Fruit fly (Drosophila melanogaster) S2 (cell line): ENCODE measurements around the gene eIF3d1.

Experiments
- CG8478 ChIP-seq: fragments of >200 bp; optimal IDR thresholded peaks from 2 replicates; lab custom pipeline; 2018
- CTCF ChIP-seq, 2 experiments: fragments of >200 bp; optimal IDR thresholded peaks; 2 replicates each; lab custom pipeline; 2018

The eIF3d1 gene

dm6 chr3R:23698835-23699234, 19.0 kb downstream of the eIF3d1 start, which contains the start of gene prt:
Gene prt (minus strand): TSS chr3R:23699027.
- TF ChIP-seq CTCF (optimal IDR thresholded peaks at IDR 0.05; lab: Kevin White, UChicago) (no peak), CG8478 (lab: Kevin White, UChicago) (no peak)

DNA sequence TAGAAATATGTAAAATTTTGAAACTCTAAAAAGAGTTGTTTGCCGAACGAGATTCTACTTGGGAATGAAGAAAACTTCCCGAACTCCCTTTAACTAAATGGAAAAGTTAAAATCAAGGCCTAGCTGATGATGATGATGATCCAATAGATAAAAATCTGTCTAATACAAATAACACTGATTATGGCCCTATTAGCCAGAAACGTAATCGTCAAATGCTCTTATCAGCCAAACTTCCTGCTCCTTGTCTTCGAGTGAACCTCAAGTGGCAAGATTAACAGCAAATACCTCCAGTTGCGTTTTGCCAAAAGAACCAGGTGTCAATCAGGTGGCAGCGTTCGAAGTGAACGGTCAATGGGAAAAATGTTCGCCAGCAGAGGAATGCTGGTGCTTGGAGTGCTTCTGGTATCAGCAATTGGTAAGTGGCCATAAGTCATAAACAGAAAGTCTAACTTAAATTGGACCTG, 20.5 kb downstream of the eIF3d1 start, which contains the start of the genes CG31468 and Gba1a:
CG31468 (minus strand) TSS at position 51 of the 464 bp plus-strand sequence.
Gba1a (plus strand) TSS at position 318 of the 464 bp plus-strand sequence.
- no peak for TF ChIP-seq CTCF (optimal IDR thresholded peaks at IDR 0.05; lab: Kevin White, UChicago)

- TF ChIP-seq CG8478 (lab: Kevin White, UChicago) (no peak), CTCF (optimal IDR thresholded peaks at IDR 0.05; lab: Kevin White, UChicago) (no peak)
Measured at dm6 chr3R:23702461-23702860, 22.6 kb downstream of the eIF3d1 start, which contains the start of gene Qsox4. Gene Qsox4 (plus strand): TSS chr3R:23702761.

- no peak for TF ChIP-seq CTCF (optimal IDR thresholded peaks at IDR 0.05; lab: Kevin White, UChicago)
- no peak for TF ChIP-seq CG8478 (lab: Kevin White, UChicago)
Measured at dm6 chr3R:23704383-23705033, 24.7 kb downstream of the eIF3d1 start, which contains the start of gene Gba1b. Gene Gba1b (plus strand): TSS chr3R:23704804.

dm6 chr3R:23709508-23710208, 29.8 kb downstream of the eIF3d1 start, which contains the start of gene CG10301:
Gene CG10301 (plus strand): TSS chr3R:23710158.
- TF ChIP-seq CG8478 (lab: Kevin White, UChicago): no peak
- no peak for TF ChIP-seq CTCF (optimal IDR thresholded peaks at IDR 0.05; lab: Kevin White, UChicago)

DNA sequence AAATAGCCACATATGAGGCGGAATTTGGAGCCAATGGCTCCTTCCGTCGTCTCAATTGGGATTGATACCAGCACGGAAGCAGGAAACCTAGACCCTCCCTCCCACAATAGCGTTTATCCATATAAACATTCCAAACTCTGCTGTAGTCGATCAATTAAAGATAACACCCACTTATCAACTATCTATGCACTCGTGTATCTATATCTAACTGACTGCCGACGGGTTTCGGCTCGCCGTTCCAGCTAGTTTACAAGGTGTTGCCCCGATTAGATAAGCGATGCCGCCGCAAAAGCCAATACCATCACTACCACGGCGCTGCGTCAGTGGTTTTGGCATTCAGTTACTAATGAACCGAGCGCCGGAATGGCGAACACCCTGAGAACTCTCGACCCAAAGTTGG, 31.4 kb downstream of the eIF3d1 start, which contains the start of gene CG10300:
CG10300 (plus strand) TSS at position 333 of the 400 bp plus-strand sequence.
- TF ChIP-seq CG8478 (lab: Kevin White, UChicago): no peak
- no peak for TF ChIP-seq CTCF (optimal IDR thresholded peaks at IDR 0.05; lab: Kevin White, UChicago)

DNA sequence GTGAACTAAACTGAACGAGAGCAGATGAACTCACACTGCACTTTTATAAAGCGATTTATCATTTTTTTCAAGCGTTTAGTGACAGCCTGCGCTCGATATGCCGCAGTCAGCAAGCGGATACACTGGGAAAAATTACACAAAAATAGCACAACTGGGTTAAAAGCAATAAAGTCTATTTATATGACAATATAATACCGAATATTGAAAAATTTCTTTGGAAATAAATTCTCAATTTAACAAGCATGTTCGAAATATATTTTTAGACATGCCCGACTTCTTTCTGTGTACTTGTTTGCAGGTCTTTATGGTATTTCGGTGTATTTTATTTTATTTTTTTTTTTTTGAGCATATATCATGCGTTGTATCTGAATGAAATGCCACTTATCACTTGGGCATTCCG, 34.1 kb downstream of the eIF3d1 start:
- no peak for TF ChIP-seq CTCF (optimal IDR thresholded peaks at IDR 0.05; lab: Kevin White, UChicago)
- TF ChIP-seq CG8478 (lab: Kevin White, UChicago): no peak

DNA sequence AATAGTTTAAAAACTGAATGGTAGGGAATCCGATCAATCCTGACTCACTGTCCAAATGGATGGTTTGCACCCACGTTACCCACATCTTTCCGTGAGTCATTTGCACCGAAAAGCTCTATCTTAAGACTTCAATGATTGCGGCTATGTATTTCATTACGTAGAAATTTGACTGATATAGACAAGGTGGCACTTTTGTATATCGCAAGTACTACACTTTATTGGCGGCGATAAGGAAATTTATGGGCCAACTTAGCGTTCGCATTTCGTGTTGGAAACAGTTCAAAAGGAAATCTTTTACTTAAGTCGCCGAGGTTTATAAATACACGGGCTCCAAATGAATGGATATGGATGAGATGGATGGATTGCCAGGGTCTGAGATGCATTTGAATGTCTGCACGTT, 35.0 kb downstream of the eIF3d1 start:
- no peak for TF ChIP-seq CG8478 (lab: Kevin White, UChicago)
- TF ChIP-seq CTCF (optimal IDR thresholded peaks at IDR 0.05; lab: Kevin White, UChicago): no peak

DNA sequence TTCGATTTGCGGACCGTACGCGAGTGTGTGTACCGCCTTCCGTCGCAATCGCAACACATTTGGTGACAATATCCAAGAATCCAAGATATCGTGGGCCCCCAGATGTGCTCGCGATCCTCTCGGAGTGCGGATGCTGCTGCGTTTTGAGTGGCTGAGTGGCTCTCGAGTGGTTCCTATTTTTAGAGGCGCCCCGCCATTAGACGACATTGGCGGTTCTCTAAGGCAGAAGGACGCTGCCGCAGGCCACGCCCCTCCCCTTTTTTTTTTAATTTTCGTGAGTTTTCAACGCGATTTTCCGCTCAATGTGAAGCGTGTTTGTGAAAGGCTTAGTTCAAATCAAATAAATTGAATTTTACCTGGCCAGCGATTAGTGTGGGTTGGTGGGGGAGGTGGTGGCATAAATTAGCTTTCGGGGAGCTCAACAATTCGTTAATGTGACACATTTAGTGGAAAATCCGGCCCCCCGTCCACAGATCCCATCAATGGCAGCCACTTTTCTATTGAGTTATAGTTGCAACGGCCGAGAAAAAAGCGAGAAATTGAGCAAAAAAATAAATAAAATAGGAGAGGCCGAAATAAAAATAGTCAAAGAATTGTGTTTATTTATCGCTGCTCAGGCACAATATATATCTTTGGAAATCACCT, 38.6 kb downstream of the eIF3d1 start, which contains the start of gene nau:
nau (minus strand) TSS at position 61 of the 645 bp plus-strand sequence.
- TF ChIP-seq CTCF (optimal IDR thresholded peaks at IDR 0.05; lab: Kevin White, UChicago): no peak
- no peak for TF ChIP-seq CG8478 (lab: Kevin White, UChicago)

- TF ChIP-seq CG8478 (lab: Kevin White, UChicago): no peak
- TF ChIP-seq CTCF (optimal IDR thresholded peaks at IDR 0.05; lab: Kevin White, UChicago): no peak
Measured at dm6 chr3R:23721525-23721924, 41.7 kb downstream of the eIF3d1 start, which contains the start of gene CG10232. Gene CG10232 (minus strand): TSS chr3R:23721625.

DNA sequence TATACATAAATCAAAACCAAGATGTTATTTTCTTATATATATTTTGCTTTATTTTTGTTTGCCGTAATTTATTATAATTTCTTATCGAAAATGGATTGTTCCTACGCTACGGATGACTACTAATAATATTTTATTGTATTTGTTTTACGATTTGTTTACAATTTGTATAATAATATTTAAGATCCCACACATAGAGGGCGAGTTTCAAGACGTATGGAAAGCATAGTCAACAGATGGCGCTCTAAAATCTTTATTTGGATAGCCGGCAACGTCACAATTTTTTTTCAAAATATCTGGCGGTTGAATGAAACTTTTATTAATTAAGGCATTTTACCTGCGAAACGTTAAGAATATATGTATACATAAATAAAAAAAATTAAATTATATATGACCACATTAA, 42.1 kb downstream of the eIF3d1 start:
- no peak for TF ChIP-seq CG8478 (lab: Kevin White, UChicago)
- TF ChIP-seq CTCF (optimal IDR thresholded peaks at IDR 0.05; lab: Kevin White, UChicago): peak; percentile 54 to 90

DNA sequence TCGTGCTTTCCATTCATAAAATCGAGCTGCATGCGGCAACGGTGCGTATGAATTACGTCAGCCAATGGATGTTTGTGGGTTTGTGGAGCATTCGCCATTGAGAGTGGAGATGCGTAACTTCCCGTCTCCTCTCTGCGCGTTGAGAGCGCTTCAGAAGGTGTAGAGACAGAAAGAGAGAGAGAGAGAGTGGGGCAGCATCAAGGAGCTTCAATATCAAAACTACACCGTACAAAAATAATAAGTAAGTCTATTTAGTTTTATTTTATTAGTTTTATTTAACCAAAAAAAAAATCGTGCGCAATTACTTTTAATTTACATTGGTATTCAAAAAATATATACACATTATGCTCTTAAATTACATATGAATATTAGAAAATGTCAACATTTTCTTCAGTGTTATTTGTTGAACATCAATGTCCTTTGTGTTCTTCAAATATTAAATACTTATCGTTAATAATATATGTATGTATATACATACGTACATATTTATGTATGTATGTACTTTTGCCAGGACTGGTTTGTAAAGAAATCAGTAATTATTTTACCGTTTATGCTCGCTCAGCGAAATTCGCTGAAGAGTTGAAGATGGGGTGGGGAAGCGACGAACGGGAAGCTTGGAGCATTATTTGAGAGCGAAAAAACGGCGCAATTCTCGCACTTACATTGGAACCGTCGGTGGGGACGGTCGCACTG, 43.0 kb downstream of the eIF3d1 start, which contains the start of gene CG10365:
CG10365 (plus strand) TSS at position 652 of the 693 bp plus-strand sequence.
- no peak for TF ChIP-seq CTCF (optimal IDR thresholded peaks at IDR 0.05; lab: Kevin White, UChicago)
- no peak for TF ChIP-seq CG8478 (lab: Kevin White, UChicago)

dm6 chr3R:23723381-23724034, 43.7 kb downstream of the eIF3d1 start:
- TF ChIP-seq CTCF (optimal IDR thresholded peaks at IDR 0.05; lab: Kevin White, UChicago) (no peak), CG8478 (lab: Kevin White, UChicago) (no peak)
